Fruit fly (Drosophila melanogaster) whole organism, pupa: ENCODE results near the gene ifc.

Source experiments
- CG10348 ChIP-seq: fragments of 200-800 bp; sonication (Bioruptor generic); IDR thresholded peaks from 2 replicates; pipeline ENCODE4 v1.3.6; 2022; ENCODE audit warnings: missing biosample characterization, missing genetic modification characterization
- CG12605 ChIP-seq: fragments of 200-800 bp; sonication (Bioruptor generic); IDR thresholded peaks from 2 replicates; pipeline ENCODE4 v1.3.6; 2022; ENCODE audit warnings: missing biosample characterization, missing genetic modification characterization
- CG13204 ChIP-seq: fragments of 200-800 bp; sonication (Bioruptor generic); optimal IDR thresholded peaks from 2 replicates; lab custom pipeline; 2018; ENCODE audit warnings: missing biosample characterization, mild to moderate bottlenecking, missing genetic modification characterization, moderate library complexity
- CG14655 ChIP-seq: fragments of 200-800 bp; sonication (Bioruptor generic); optimal IDR thresholded peaks from 3 replicates; lab custom pipeline; 2017; ENCODE audit warnings: mild to moderate bottlenecking, missing biosample characterization, missing genetic modification reagents, missing genetic modification characterization
- CG15710 ChIP-seq: fragments of 200-800 bp; sonication (Bioruptor generic); optimal IDR thresholded peaks from 2 replicates; lab custom pipeline; 2018; ENCODE audit warnings: missing biosample characterization, mild to moderate bottlenecking, missing genetic modification characterization, moderate library complexity
- CG17806 ChIP-seq: fragments of 200-800 bp; sonication (Bioruptor generic); optimal IDR thresholded peaks from 2 replicates; lab custom pipeline; 2018; ENCODE audit warnings: missing biosample characterization, mild to moderate bottlenecking, missing genetic modification characterization, moderate library complexity
- CG32121 ChIP-seq: fragments of 200-800 bp; sonication (Bioruptor generic); IDR thresholded peaks from 2 replicates; pipeline ENCODE4 v1.3.6; 2022; ENCODE audit warnings: missing biosample characterization, missing genetic modification characterization
- CG34367 ChIP-seq: fragments of 200-800 bp; sonication (Bioruptor generic); optimal IDR thresholded peaks from 2 replicates; lab custom pipeline; 2018; ENCODE audit warnings: missing biosample characterization, mild to moderate bottlenecking, missing genetic modification characterization
- CG4496 ChIP-seq: fragments of 200-800 bp; sonication (Bioruptor generic); IDR thresholded peaks from 3 replicates; pipeline ENCODE4 v1.3.6; 2022; ENCODE audit warnings: missing biosample characterization, missing genetic modification characterization
- CG8159 ChIP-seq: fragments of 200-800 bp; sonication (Bioruptor generic); optimal IDR thresholded peaks from 3 replicates; lab custom pipeline; 2018; ENCODE audit warnings: missing biosample characterization, mild to moderate bottlenecking, missing genetic modification characterization, moderate library complexity
- CG8301 ChIP-seq: fragments of 200-800 bp; sonication (Bioruptor generic); optimal IDR thresholded peaks from 2 replicates; lab custom pipeline; 2018; ENCODE audit warnings: missing biosample characterization, mild to moderate bottlenecking, missing genetic modification characterization
- CG9948 ChIP-seq: fragments of 200-800 bp; sonication (Bioruptor generic); optimal IDR thresholded peaks from 2 replicates; lab custom pipeline; 2018; ENCODE audit warnings: missing biosample characterization, mild to moderate bottlenecking, missing genetic modification characterization, moderate library complexity
- D1 ChIP-seq: fragments of 200-800 bp; sonication (Bioruptor generic); optimal IDR thresholded peaks from 2 replicates; lab custom pipeline; 2018; ENCODE audit warnings: missing biosample characterization, mild to moderate bottlenecking, missing genetic modification characterization, moderate library complexity
- EcR ChIP-seq: fragments of 200-800 bp; sonication (Bioruptor generic); optimal IDR thresholded peaks from 3 replicates; lab custom pipeline; 2019; ENCODE audit warnings: missing biosample characterization, missing genetic modification characterization, mild to moderate bottlenecking, moderate library complexity, missing genetic modification reagents
- Ets98B ChIP-seq: fragments of 200-800 bp; sonication (Bioruptor generic); IDR thresholded peaks from 2 replicates; pipeline ENCODE4 v1.3.6; 2022; ENCODE audit warnings: missing biosample characterization, missing genetic modification characterization
- Pif1A ChIP-seq: fragments of 200-800 bp; sonication (Bioruptor generic); optimal IDR thresholded peaks from 3 replicates; lab custom pipeline; 2016; ENCODE audit warnings: missing biosample characterization, missing genetic modification characterization
- Pif1B ChIP-seq: fragments of 200-800 bp; sonication (Bioruptor generic); optimal IDR thresholded peaks from 3 replicates; lab custom pipeline; 2016; ENCODE audit warnings: missing biosample characterization, missing genetic modification characterization
- Snoo ChIP-seq: fragments of 200-800 bp; sonication (Bioruptor generic); optimal IDR thresholded peaks from 3 replicates; lab custom pipeline; 2017; ENCODE audit warnings: missing biosample characterization, mild to moderate bottlenecking, missing genetic modification characterization, inconsistent platforms
- fd96Ca ChIP-seq: fragments of 200-800 bp; sonication (Bioruptor generic); IDR thresholded peaks from 3 replicates; pipeline ENCODE4 v1.3.6; 2022; ENCODE audit warnings: missing biosample characterization, missing genetic modification characterization
- gl ChIP-seq: fragments of 200-800 bp; sonication (Bioruptor generic); optimal IDR thresholded peaks from 2 replicates; lab custom pipeline; 2018; ENCODE audit warnings: missing biosample characterization, mild to moderate bottlenecking, missing genetic modification characterization
- rn ChIP-seq: fragments of 200-800 bp; sonication (Bioruptor generic); IDR thresholded peaks from 2 replicates; pipeline ENCODE4 v1.3.6; 2022; ENCODE audit warnings: missing biosample characterization, missing genetic modification characterization

ifc gene

DNA sequence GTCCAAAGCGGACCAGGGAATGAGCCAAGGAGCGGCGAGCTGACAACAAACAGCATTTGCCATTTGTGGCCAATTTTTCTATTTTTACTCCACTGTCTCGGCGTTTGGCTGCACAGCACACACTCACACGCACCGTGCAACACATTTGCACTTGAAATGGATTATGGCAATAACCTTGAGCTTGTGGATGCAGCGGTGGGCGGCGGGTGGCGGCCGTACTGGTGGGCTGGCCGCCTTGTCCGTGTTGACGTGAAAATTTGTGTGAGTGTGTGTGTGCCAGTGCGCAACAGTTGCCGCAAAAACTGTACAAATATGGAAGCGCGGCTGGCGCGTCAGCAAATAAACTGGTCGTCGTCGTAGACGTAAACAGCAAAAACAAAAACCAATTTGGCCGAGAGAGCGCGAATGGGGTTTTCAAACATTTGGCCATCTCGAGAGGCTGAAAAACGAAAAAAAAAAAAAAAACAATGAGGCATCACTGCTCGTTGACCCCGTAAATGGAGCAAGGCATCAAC is 11.1 kb upstream of the ifc start:
- TF ChIP-seq CG13204 (GFP tag; lab: Kevin White, UChicago) (peak; percentile 43), Ets98B (peak; percentile 16; the same call in 1 of the 2 replicates), fd96Ca (GFP tag; lab: Robert Waterston, UW) (0 out of 3 replicates have a peak, but pooled peaks have one; percentile 16), EcR (peak; percentile 27), CG34367 (tag; lab: Kevin White, UChicago) (no peak)

DNA sequence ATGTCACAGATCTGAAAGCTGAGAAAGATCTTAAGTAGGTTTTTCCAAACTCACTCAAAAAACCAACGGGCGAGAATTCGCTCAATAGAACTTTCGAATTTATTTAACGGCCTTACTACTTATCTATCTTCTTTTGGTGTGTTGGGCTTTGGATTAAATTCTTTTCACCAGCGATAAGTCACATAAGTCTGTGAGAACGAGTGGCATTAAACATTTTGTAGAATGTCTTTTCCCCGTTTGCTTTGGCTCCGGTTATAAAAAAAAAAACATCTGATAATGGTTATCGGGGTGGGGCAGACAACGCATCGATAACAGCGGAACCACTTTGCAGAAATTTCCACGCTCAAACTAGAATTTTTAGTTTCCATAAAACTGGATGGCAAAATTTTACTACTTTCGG is 10.5 kb upstream of the ifc start:
- no peak for TF ChIP-seq CG32121 (GFP tag; lab: Robert Waterston, UW)
- no peak for TF ChIP-seq CG34367 (tag; lab: Kevin White, UChicago)
- TF ChIP-seq CG10348 (GFP tag; lab: Robert Waterston, UW), result no peak
- no peak for TF ChIP-seq CG17806 (tag; lab: Kevin White, UChicago)
- TF ChIP-seq CG15710 (tag; lab: Kevin White, UChicago), result no peak
- no peak for TF ChIP-seq CG8159 (tag; lab: Kevin White, UChicago)
- TF ChIP-seq CG14655 (GFP tag; lab: Kevin White, UChicago), result no peak
- no peak for TF ChIP-seq CG8301 (tag; lab: Kevin White, UChicago)
- no peak for TF ChIP-seq Snoo (tag; lab: Kevin White, UChicago)
- TF ChIP-seq Pif1B (GFP tag; lab: Kevin White, UChicago), result no peak

dm6 chr2L:5977070-5977728 is 8.9 kb upstream of the ifc start:
- TF ChIP-seq EcR, result peak; percentile 97
- peak; percentile 2 for TF ChIP-seq CG8159 (tag; lab: Kevin White, UChicago)
- no peak for TF ChIP-seq CG17806 (tag; lab: Kevin White, UChicago)
- TF ChIP-seq CG32121 (GFP tag; lab: Robert Waterston, UW), result no peak
- TF ChIP-seq CG4496 (GFP tag; lab: Robert Waterston, UW), result no peak
- TF ChIP-seq CG12605 (GFP tag; lab: Robert Waterston, UW), result no peak
- TF ChIP-seq CG15710 (tag; lab: Kevin White, UChicago), result no peak
- TF ChIP-seq CG13204 (GFP tag; lab: Kevin White, UChicago), result peak; percentile 50

DNA sequence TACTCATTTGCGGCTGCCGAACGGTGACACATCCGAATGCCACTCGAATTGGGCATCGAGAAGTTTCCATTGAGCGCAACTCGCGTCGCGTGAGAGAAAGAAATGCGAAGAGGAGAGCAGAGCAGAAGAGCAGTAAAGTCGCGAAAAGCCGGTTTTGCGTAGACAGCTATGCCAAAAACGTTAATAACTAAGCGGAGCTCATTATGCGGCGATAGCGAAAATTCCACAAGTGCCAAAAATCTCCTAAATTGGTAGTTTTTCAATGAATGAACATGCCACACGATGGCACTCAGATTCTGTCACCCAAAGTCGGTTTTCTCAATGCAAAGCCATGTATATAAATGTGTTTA is 8.4 kb upstream of the ifc start:
- TF ChIP-seq CG9948 (tag; lab: Kevin White, UChicago), result no peak
- no peak for TF ChIP-seq CG32121 (GFP tag; lab: Robert Waterston, UW)
- TF ChIP-seq CG15710 (tag; lab: Kevin White, UChicago), result no peak
- TF ChIP-seq CG13204 (GFP tag; lab: Kevin White, UChicago), result no peak
- TF ChIP-seq rn (GFP tag; lab: Robert Waterston, UW), result no peak
- TF ChIP-seq EcR, result no peak
- no peak for TF ChIP-seq gl (tag; lab: Kevin White, UChicago)
- TF ChIP-seq CG8301 (tag; lab: Kevin White, UChicago), result no peak
- TF ChIP-seq D1 (tag; lab: Kevin White, UChicago), result no peak
- TF ChIP-seq CG12605 (GFP tag; lab: Robert Waterston, UW), result no peak
- no peak for TF ChIP-seq CG14655 (GFP tag; lab: Kevin White, UChicago)
- no peak for TF ChIP-seq Pif1B (GFP tag; lab: Kevin White, UChicago)

DNA sequence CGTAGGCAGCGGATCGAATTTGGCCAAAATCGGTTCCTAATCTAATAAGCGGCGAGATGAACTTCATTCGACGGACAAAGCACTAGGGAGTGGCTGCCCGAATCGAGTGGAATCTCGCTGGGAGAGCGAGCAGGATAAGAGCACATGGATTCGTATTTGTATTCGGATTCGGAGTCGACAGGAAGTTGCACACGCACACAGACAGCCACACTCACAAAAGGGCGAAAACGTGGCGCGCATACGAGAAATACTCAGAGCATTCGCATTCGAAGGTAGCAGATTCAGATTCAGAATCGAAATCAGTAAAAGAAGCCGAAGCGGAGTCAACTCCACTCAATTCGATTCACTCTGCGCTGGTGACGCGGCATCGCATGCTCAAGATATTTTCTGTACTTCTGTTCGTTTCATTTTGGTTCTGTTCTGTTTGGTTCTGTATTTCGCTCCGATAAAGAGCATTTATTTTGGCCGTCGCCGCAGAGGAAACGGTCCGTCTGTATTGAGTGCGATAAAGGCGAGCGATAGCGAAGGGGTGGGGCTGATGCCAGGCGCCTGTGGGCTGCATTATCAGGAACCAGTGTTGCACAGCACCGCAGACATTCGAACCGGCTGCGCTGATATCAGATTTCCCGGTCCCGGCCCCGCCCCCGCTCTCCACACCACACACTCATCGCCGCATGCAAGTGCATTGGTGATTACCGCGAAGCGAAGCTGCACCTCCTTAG is 7.7 kb upstream of the ifc start:
- TF ChIP-seq CG32121 (GFP tag; lab: Robert Waterston, UW) (no peak), Pif1B (GFP tag; lab: Kevin White, UChicago) (peak; percentile 34), EcR (peak; percentile 45), D1 (tag; lab: Kevin White, UChicago) (no peak), CG10348 (GFP tag; lab: Robert Waterston, UW) (no peak), CG15710 (tag; lab: Kevin White, UChicago) (peak; percentile 5), CG8301 (tag; lab: Kevin White, UChicago) (no peak), CG13204 (GFP tag; lab: Kevin White, UChicago) (peak; percentile 68), CG8159 (tag; lab: Kevin White, UChicago) (no peak), Snoo (tag; lab: Kevin White, UChicago) (peak; percentile 7), gl (tag; lab: Kevin White, UChicago) (no peak), Ets98B (no peak), CG12605 (GFP tag; lab: Robert Waterston, UW) (no peak)
- TF ChIP-seq, all 21 proteins: peak for 5

- TF ChIP-seq rn (GFP tag; lab: Robert Waterston, UW), result no peak
- no peak for TF ChIP-seq CG17806 (tag; lab: Kevin White, UChicago)
- TF ChIP-seq Pif1B (GFP tag; lab: Kevin White, UChicago), result no peak
- TF ChIP-seq EcR, result no peak
- no peak for TF ChIP-seq CG34367 (tag; lab: Kevin White, UChicago)
- TF ChIP-seq Pif1A (GFP tag; lab: Kevin White, UChicago), result no peak
- TF ChIP-seq CG13204 (GFP tag; lab: Kevin White, UChicago), result no peak
- TF ChIP-seq CG12605 (GFP tag; lab: Robert Waterston, UW), result no peak
- no peak for TF ChIP-seq D1 (tag; lab: Kevin White, UChicago)
- TF ChIP-seq CG32121 (GFP tag; lab: Robert Waterston, UW), result no peak
- TF ChIP-seq CG8301 (tag; lab: Kevin White, UChicago), result no peak
- TF ChIP-seq CG14655 (GFP tag; lab: Kevin White, UChicago), result no peak
- no peak for TF ChIP-seq gl (tag; lab: Kevin White, UChicago)
- TF ChIP-seq CG4496 (GFP tag; lab: Robert Waterston, UW), result no peak
- no peak for TF ChIP-seq fd96Ca (GFP tag; lab: Robert Waterston, UW)
These were observed 7.1 kb upstream of the ifc start for dm6 chr2L:5979055-5979399.
